Worm (Caenorhabditis elegans) whole organism, mixed stage, embryonic: ENCODE measurements around the gene T16G12.13.

ENCODE experiments used
- lin-32 ChIP-seq: fragments of 200-800 bp; sonication (Bioruptor generic); optimal IDR thresholded peaks from 2 replicates; lab custom pipeline; 2018; ENCODE audit warnings: mild to moderate bottlenecking, missing genetic modification characterization, missing compliant biosample characterization
- lsy-2 ChIP-seq: fragments of 150-350 bp; optimal IDR thresholded peaks from 2 replicates; lab custom pipeline; 2014; ENCODE audit warnings: missing biosample characterization, missing genetic modification characterization
- pha-4 ChIP-seq: fragments of 150-350 bp; optimal IDR thresholded peaks from 2 replicates; lab custom pipeline; 2018; ENCODE audit warnings: missing biosample characterization, missing genetic modification reagents, missing genetic modification characterization

- TF ChIP-seq lsy-2 (tag; lab: Kevin White, UChicago): no peak
- no peak for TF ChIP-seq pha-4 (tag; lab: Kevin White, UChicago)
- TF ChIP-seq lin-32: no peak
Measured at ce11 chrIII:10069278-10069677, 8.6 kb downstream of the T16G12.13 start, which contains the start of gene T16G12.6.
